Worm (Caenorhabditis elegans) whole organism, L4 larva: Measurements from ENCODE around the gene K05F6.14.
A peak's percentile ranks its signal among the peaks of the same experiment; 100 is the strongest.

ENCODE experiments used
- F10B5.3 ChIP-seq: sonication (generic microtip); optimal IDR thresholded peaks from 2 replicates; lab custom pipeline; 2016; ENCODE audit warnings: mild to moderate bottlenecking, missing genetic modification characterization, missing compliant biosample characterization
- F37D6.2 ChIP-seq: sonication (generic microtip); optimal IDR thresholded peaks from 2 replicates; lab custom pipeline; 2016; ENCODE audit warnings: mild to moderate bottlenecking, missing genetic modification characterization, missing compliant biosample characterization
- F44E2.7 ChIP-seq: fragments of 200-800 bp; sonication (Bioruptor generic); IDR thresholded peaks from 2 replicates; pipeline ENCODE4 v2.1.2; 2022; ENCODE audit warnings: missing genetic modification characterization, missing compliant biosample characterization
- R02D3.7 ChIP-seq: fragments of 150-350 bp; sonication (generic microtip); optimal IDR thresholded peaks from 3 replicates; lab custom pipeline; 2014; ENCODE audit warnings: missing biosample characterization, missing genetic modification characterization
- T20F7.1 ChIP-seq: fragments of 200-800 bp; sonication (Bioruptor generic); optimal IDR thresholded peaks from 2 replicates; lab custom pipeline; 2018; ENCODE audit warnings: mild to moderate bottlenecking, missing genetic modification characterization, missing compliant biosample characterization
- T26A8.4 ChIP-seq: fragments of 200-800 bp; sonication (Bioruptor generic); IDR thresholded peaks from 2 replicates; pipeline ENCODE4 v1.3.6; 2022; ENCODE audit warnings: missing genetic modification characterization, missing compliant biosample characterization
- Y105C5A.15 ChIP-seq: fragments of 200-800 bp; sonication (Bioruptor generic); IDR thresholded peaks from 2 replicates; pipeline ENCODE4 v1.3.6; 2022; ENCODE audit warnings: missing genetic modification characterization, missing compliant biosample characterization
- attf-4 ChIP-seq: sonication (generic microtip); optimal IDR thresholded peaks from 3 replicates; lab custom pipeline; 2017; ENCODE audit warnings: missing biosample characterization, missing genetic modification characterization
- ceh-32 ChIP-seq: sonication (generic microtip); optimal IDR thresholded peaks from 2 replicates; lab custom pipeline; 2016; ENCODE audit warnings: mild to moderate bottlenecking, missing genetic modification characterization, missing compliant biosample characterization; ENCODE audit not compliant: poor library complexity
- ceh-44 ChIP-seq: fragments of 200-800 bp; sonication (Bioruptor generic); IDR thresholded peaks from 2 replicates; pipeline ENCODE4 v1.3.6; 2022; ENCODE audit warnings: missing genetic modification reagents, missing genetic modification characterization, missing compliant biosample characterization
- ceh-62 ChIP-seq: sonication (generic microtip); optimal IDR thresholded peaks from 2 replicates; lab custom pipeline; 2017; ENCODE audit warnings: missing biosample characterization, missing genetic modification characterization
- daf-16 ChIP-seq, 3 experiments: sonication (generic microtip); optimal IDR thresholded peaks; 2 replicates each; lab custom pipeline; 2016 to 2017; ENCODE audit warnings: missing genetic modification characterization in 3 of 3, missing genetic modification reagents in 3 of 3, mild to moderate bottlenecking in 2 of 3, missing compliant biosample characterization in 2 of 3, missing biosample characterization in 1 of 3, moderate library complexity in 1 of 3
- dmd-8 ChIP-seq: fragments of 200-800 bp; sonication (Bioruptor generic); IDR thresholded peaks from 2 replicates; pipeline ENCODE4 v1.3.6; 2022; ENCODE audit warnings: missing genetic modification characterization, missing compliant biosample characterization
- dpl-1 ChIP-seq: fragments of 150-350 bp; optimal IDR thresholded peaks from 2 replicates; lab custom pipeline; 2014; ENCODE audit warnings: missing biosample characterization, missing genetic modification reagents, missing genetic modification characterization
- duxl-1 ChIP-seq: sonication (generic microtip); optimal IDR thresholded peaks from 2 replicates; lab custom pipeline; 2016; ENCODE audit warnings: mild to moderate bottlenecking, missing genetic modification characterization, moderate library complexity, missing compliant biosample characterization; ENCODE audit not compliant: poor library complexity
- egl-27 ChIP-seq: sonication (generic microtip); optimal IDR thresholded peaks from 3 replicates; lab custom pipeline; 2017; ENCODE audit warnings: missing biosample characterization, missing genetic modification reagents, missing genetic modification characterization
- fos-1 ChIP-seq: fragments of 150-350 bp; optimal IDR thresholded peaks from 2 replicates; lab custom pipeline; 2014; ENCODE audit warnings: missing biosample characterization, missing genetic modification characterization
- hlh-30 ChIP-seq: sonication (generic microtip); optimal IDR thresholded peaks from 2 replicates; lab custom pipeline; 2017; ENCODE audit warnings: antibody characterized with exemption, mild to moderate bottlenecking, missing genetic modification characterization, missing compliant biosample characterization; ENCODE audit not compliant: insufficient read depth
- lin-15B ChIP-seq: fragments of 150-350 bp; sonication (generic microtip); optimal IDR thresholded peaks from 3 replicates; lab custom pipeline; 2014; ENCODE audit warnings: missing biosample characterization, missing genetic modification characterization
- lin-29 ChIP-seq: fragments of 200-800 bp; sonication (Bioruptor generic); IDR thresholded peaks from 2 replicates; pipeline ENCODE4 v1.3.6; 2022; ENCODE audit warnings: missing genetic modification reagents, missing genetic modification characterization, missing compliant biosample characterization
- lin-38 ChIP-seq: fragments of 200-800 bp; sonication (Bioruptor generic); IDR thresholded peaks from 2 replicates; pipeline ENCODE4 v1.3.6; 2022; ENCODE audit warnings: missing genetic modification reagents, missing genetic modification characterization, missing compliant biosample characterization
- madf-9 ChIP-seq: fragments of 200-800 bp; sonication (Bioruptor generic); conservative IDR thresholded peaks from 2 replicates; pipeline ENCODE4 v1.3.6; 2022; ENCODE audit warnings: missing genetic modification reagents, missing genetic modification characterization, missing compliant biosample characterization
- mdt-29 ChIP-seq: fragments of 200-800 bp; sonication (Bioruptor generic); IDR thresholded peaks from 2 replicates; pipeline ENCODE4 v1.3.6; 2022; ENCODE audit warnings: missing genetic modification reagents, missing genetic modification characterization, missing compliant biosample characterization
- mes-2 ChIP-seq: sonication (generic microtip); optimal IDR thresholded peaks from 2 replicates; lab custom pipeline; 2016; ENCODE audit warnings: missing genotype, mild to moderate bottlenecking, missing genetic modification characterization, missing compliant biosample characterization; ENCODE audit not compliant: poor library complexity, severe bottlenecking
- mxl-2 ChIP-seq: fragments of 200-800 bp; sonication (Bioruptor generic); conservative IDR thresholded peaks from 2 replicates; pipeline ENCODE4 v1.3.6; 2022; ENCODE audit warnings: missing genetic modification reagents, missing genetic modification characterization, missing compliant biosample characterization
- nhr-11 ChIP-seq: fragments of 150-350 bp; optimal IDR thresholded peaks from 2 replicates; lab custom pipeline; 2014; ENCODE audit warnings: missing biosample characterization, missing genetic modification characterization
- nhr-25 ChIP-seq: sonication (generic microtip); optimal IDR thresholded peaks from 2 replicates; lab custom pipeline; 2017; ENCODE audit warnings: missing genetic modification characterization, mild to moderate bottlenecking, missing compliant biosample characterization, antibody characterized with exemption, moderate library complexity, borderline replicate concordance; ENCODE audit not compliant: insufficient read depth
- nhr-41 ChIP-seq: fragments of 200-800 bp; sonication (Bioruptor generic); IDR thresholded peaks from 2 replicates; pipeline ENCODE4 v1.3.6; 2022; ENCODE audit warnings: missing genetic modification reagents, missing genetic modification characterization, missing compliant biosample characterization
- nhr-42 ChIP-seq: fragments of 200-800 bp; sonication (Bioruptor generic); IDR thresholded peaks from 2 replicates; pipeline ENCODE4 v1.3.6; 2022; ENCODE audit warnings: missing genetic modification characterization, missing compliant biosample characterization
- nhr-6 ChIP-seq: fragments of 150-350 bp; optimal IDR thresholded peaks from 2 replicates; lab custom pipeline; 2014; ENCODE audit warnings: missing biosample characterization, missing genetic modification characterization
- nhr-76 ChIP-seq: fragments of 150-350 bp; optimal IDR thresholded peaks from 2 replicates; lab custom pipeline; 2014; ENCODE audit warnings: missing biosample characterization, missing genetic modification characterization
- php-3 ChIP-seq: fragments of 200-800 bp; sonication (Bioruptor generic); IDR thresholded peaks from 2 replicates; pipeline ENCODE4 v1.3.6; 2022; ENCODE audit warnings: missing genetic modification reagents, missing genetic modification characterization, missing compliant biosample characterization
- sdz-12 ChIP-seq: fragments of 200-800 bp; sonication (Bioruptor generic); optimal IDR thresholded peaks from 2 replicates; lab custom pipeline; 2018; ENCODE audit warnings: mild to moderate bottlenecking, missing genetic modification characterization, missing compliant biosample characterization
- snpc-1.2 ChIP-seq: fragments of 200-800 bp; sonication (Bioruptor generic); IDR thresholded peaks from 2 replicates; pipeline ENCODE4 v1.3.6; 2022; ENCODE audit warnings: missing genetic modification reagents, missing genetic modification characterization, missing compliant biosample characterization
- snpc-4 ChIP-seq: fragments of 150-350 bp; optimal IDR thresholded peaks from 2 replicates; lab custom pipeline; 2014; ENCODE audit warnings: missing biosample characterization, missing genetic modification characterization
- tra-1 ChIP-seq: fragments of 200-800 bp; sonication (Bioruptor generic); IDR thresholded peaks from 2 replicates; pipeline ENCODE4 v1.3.6; 2022; ENCODE audit warnings: missing genetic modification reagents, missing genetic modification characterization, missing compliant biosample characterization
- unc-39 ChIP-seq: sonication (generic microtip); optimal IDR thresholded peaks from 2 replicates; lab custom pipeline; 2017; ENCODE audit warnings: missing biosample characterization, missing genetic modification characterization
- vab-7 ChIP-seq: fragments of 200-800 bp; sonication (Bioruptor generic); IDR thresholded peaks from 2 replicates; pipeline ENCODE4 v1.3.6; 2022; ENCODE audit warnings: missing genetic modification reagents, missing genetic modification characterization, missing compliant biosample characterization
- zfp-2 ChIP-seq: sonication (generic microtip); optimal IDR thresholded peaks from 2 replicates; lab custom pipeline; 2016; ENCODE audit warnings: mild to moderate bottlenecking, missing genetic modification characterization, missing compliant biosample characterization
- zip-11 ChIP-seq: fragments of 200-800 bp; sonication (Bioruptor generic); IDR thresholded peaks from 2 replicates; pipeline ENCODE4 v1.3.6; 2022; ENCODE audit warnings: missing genetic modification characterization, missing compliant biosample characterization
- zip-2 ChIP-seq: fragments of 150-350 bp; optimal IDR thresholded peaks from 2 replicates; lab custom pipeline; 2014; ENCODE audit warnings: missing biosample characterization, missing genetic modification characterization
- ztf-11 ChIP-seq: fragments of 150-350 bp; optimal IDR thresholded peaks from 2 replicates; lab custom pipeline; 2014; ENCODE audit warnings: missing biosample characterization, missing genetic modification characterization

The K05F6.14 gene

DNA sequence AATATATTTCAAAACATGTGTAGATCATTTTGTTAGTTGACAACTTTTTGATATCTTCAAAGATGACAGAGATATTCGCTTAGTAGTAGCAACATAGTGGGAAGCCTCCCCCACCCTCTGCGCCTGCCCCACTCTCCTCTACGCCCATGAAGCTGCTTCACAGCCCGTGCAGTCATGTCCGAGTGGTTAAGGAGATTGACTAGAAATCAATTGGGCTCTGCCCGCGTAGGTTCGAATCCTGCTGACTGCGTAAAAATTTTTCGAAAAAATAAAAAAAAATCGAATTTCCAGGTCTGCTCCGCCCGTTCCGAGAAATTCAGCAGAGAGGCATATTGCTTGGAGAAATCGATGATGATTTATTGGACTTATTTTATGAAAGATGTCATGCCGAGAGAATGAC lies 42.1 kb upstream of the K05F6.14 start (continued):
- TF ChIP-seq nhr-41 (GFP tag; lab: Robert Waterston, UW) (0 out of 2 replicates have a peak, but pooled peaks have one; percentile 41), T20F7.1 (no peak), ceh-44 (no peak; the same call in 1 of the 2 replicates), zip-11 (no peak), zfp-2 (tag; lab: Kevin White, UChicago) (no peak), lin-29 (GFP tag; lab: Robert Waterston, UW) (no peak), dmd-8 (GFP tag; lab: Robert Waterston, UW) (0 out of 2 replicates have a peak, but pooled peaks have one; percentile 67), nhr-6 (tag; lab: Kevin White, UChicago) (no peak), F10B5.3 (peak; percentile 26), php-3 (no peak), duxl-1 (peak; percentile 86), ztf-11 (tag; lab: Kevin White, UChicago) (no peak), snpc-1.2 (GFP tag; lab: Robert Waterston, UW) (peak; percentile 52; the same call in 1 of the 2 replicates), T26A8.4 (GFP tag; lab: Robert Waterston, UW) (no peak), F37D6.2 (peak; percentile 37), sdz-12 (GFP tag; lab: Kevin White, UChicago) (no peak), vab-7 (GFP tag; lab: Robert Waterston, UW) (peak; percentile 82), R02D3.7 (no peak), nhr-76 (tag; lab: Kevin White, UChicago) (no peak), snpc-4 (no peak), zip-2 (no peak), nhr-25 (no peak), mdt-29 (GFP tag; lab: Robert Waterston, UW) (no peak), ceh-62 (tag; lab: Kevin White, UChicago) (no peak), mes-2 (tag; lab: Kevin White, UChicago) (peak; percentile 80), tra-1 (GFP tag; lab: Robert Waterston, UW) (peak; percentile 65), madf-9 (GFP tag; lab: Robert Waterston, UW) (peak; percentile 79), nhr-11 (tag; lab: Kevin White, UChicago) (peak; percentile 15), ceh-32 (tag; lab: Kevin White, UChicago) (no peak), lin-15B (no peak), lin-38 (GFP tag; lab: Robert Waterston, UW) (peak; percentile 71; the same call in 1 of the 2 replicates), F44E2.7 (no peak), attf-4 (no peak), mxl-2 (0 out of 2 replicates have a peak, but pooled peaks have one; percentile 37), nhr-42 (no peak), egl-27 (tag; lab: Kevin White, UChicago) (no peak), Y105C5A.15 (GFP tag; lab: Robert Waterston, UW) (0 out of 2 replicates have a peak, but pooled peaks have one; percentile 38)

DNA sequence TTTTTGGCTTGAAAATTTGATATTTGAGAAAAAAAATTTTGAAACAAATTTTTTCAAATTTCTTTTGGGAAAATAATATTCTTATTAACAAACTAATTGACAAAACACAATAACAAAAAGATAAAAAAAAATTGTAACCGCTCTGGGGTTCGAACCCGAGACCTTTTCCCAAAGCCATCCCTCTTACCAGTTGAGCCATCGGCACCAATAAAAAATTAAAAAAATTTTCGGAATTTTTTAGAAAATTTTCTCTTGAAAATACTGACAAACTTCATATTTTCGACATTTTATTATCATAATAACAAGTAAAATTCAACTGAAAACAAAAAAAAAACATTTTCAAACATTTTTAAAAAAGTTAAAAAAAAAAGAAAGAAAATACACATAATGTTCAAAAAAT lies 40.0 kb upstream of the K05F6.14 start:
- TF ChIP-seq lin-38 (GFP tag; lab: Robert Waterston, UW): 0 out of 2 replicates have a peak, but pooled peaks have one; percentile 15
- TF ChIP-seq nhr-11 (tag; lab: Kevin White, UChicago): no peak

DNA sequence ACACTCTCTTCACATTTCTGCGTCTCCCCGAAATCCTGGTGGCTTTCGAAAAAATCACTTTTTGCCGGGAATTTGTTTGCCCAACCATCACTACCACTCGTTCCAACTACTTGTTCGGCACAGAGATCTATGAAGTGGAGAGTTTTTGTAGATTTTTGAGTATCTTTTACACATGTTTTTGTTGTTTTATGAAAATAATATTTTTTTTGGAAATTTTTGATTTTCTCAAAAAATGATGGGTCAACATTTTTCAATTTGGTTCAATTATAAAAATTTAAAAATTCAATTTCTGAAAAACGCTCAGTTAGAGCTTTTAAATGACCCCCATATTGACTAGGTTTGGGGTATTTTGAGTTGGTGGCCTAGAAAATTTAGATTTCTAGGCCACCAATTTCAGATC lies 36.5 kb upstream of the K05F6.14 start, which contains the start of gene Y51H7BR.7:
Gene Y51H7BR.7 (minus strand): TSS at position 101 of the 400 bp plus-strand sequence.
- TF ChIP-seq snpc-1.2 (GFP tag; lab: Robert Waterston, UW) (no peak), fos-1 (tag; lab: Kevin White, UChicago) (no peak), daf-16 (GFP tag; optimal IDR thresholded peaks at IDR 0.05; lab: Kevin White, UChicago) (no peak), daf-16 (tag; optimal IDR thresholded peaks at IDR 0.05; lab: Kevin White, UChicago) (no peak), nhr-11 (tag; lab: Kevin White, UChicago) (no peak), unc-39 (tag; lab: Kevin White, UChicago) (no peak), hlh-30 (tag; lab: Kevin White, UChicago) (no peak), dpl-1 (no peak)
